Fruit fly (Drosophila melanogaster): Measurements from ENCODE around the gene CG42554.

CG42554 gene

dm6 chr3L:820332-820731, 15.2 kb upstream of the CG42554 start:
- TF ChIP-seq gl (tag; optimal IDR thresholded peaks at IDR 0.05) (peak; percentile 55), EcR (GFP tag; optimal IDR thresholded peaks at IDR 0.05) (peak; percentile 12), CG17806 (tag; optimal IDR thresholded peaks at IDR 0.05) (peak; percentile 87), fd96Ca (GFP tag; IDR thresholded peaks at IDR 0.05) (peak; percentile 89), CG15710 (tag; optimal IDR thresholded peaks at IDR 0.05) (peak; percentile 85), CG8301 (tag; optimal IDR thresholded peaks at IDR 0.05) (peak; percentile 78), CG32121 (GFP tag; IDR thresholded peaks at IDR 0.05) (peak; percentile 86), CG34367 (tag; optimal IDR thresholded peaks at IDR 0.05) (peak; percentile 74), CG10348 (GFP tag; IDR thresholded peaks at IDR 0.05) (peak; percentile 49; the same call in 1 of the 2 replicates), CG13204 (GFP tag; optimal IDR thresholded peaks at IDR 0.05) (peak; percentile 79), D1 (tag; optimal IDR thresholded peaks at IDR 0.05) (peak; percentile 12), Ets98B (GFP tag; IDR thresholded peaks at IDR 0.05) (peak; percentile 87), Snoo (tag; optimal IDR thresholded peaks at IDR 0.05) (peak; percentile 91), CG4496 (GFP tag; IDR thresholded peaks at IDR 0.05) (peak; percentile 95), CG14655 (GFP tag; optimal IDR thresholded peaks at IDR 0.05) (peak; percentile 87), CG9948 (tag; optimal IDR thresholded peaks at IDR 0.05) (peak; percentile 83), Pif1A (GFP tag; optimal IDR thresholded peaks at IDR 0.05) (peak; percentile 84), rn (GFP tag; IDR thresholded peaks at IDR 0.05) (peak; percentile 48; the same call in 1 of the 2 replicates), Pif1B (GFP tag; optimal IDR thresholded peaks at IDR 0.05) (peak; percentile 92), CG8159 (tag; optimal IDR thresholded peaks at IDR 0.05) (peak; percentile 84), CG12605 (GFP tag; IDR thresholded peaks at IDR 0.05) (peak; percentile 80)

dm6 chr3L:820975-821598, 14.4 kb upstream of the CG42554 start:
- TF ChIP-seq Snoo (tag; optimal IDR thresholded peaks at IDR 0.05) (no peak), rn (GFP tag; IDR thresholded peaks at IDR 0.05) (0 out of 2 replicates have a peak, but pooled peaks have one; percentile 18), Pif1B (GFP tag; optimal IDR thresholded peaks at IDR 0.05) (no peak), CG34367 (tag; optimal IDR thresholded peaks at IDR 0.05) (no peak), CG32121 (GFP tag; IDR thresholded peaks at IDR 0.05) (no peak), gl (tag; optimal IDR thresholded peaks at IDR 0.05) (no peak), CG8159 (tag; optimal IDR thresholded peaks at IDR 0.05) (no peak), CG14655 (GFP tag; optimal IDR thresholded peaks at IDR 0.05) (no peak), EcR (GFP tag; optimal IDR thresholded peaks at IDR 0.05) (no peak), CG15710 (tag; optimal IDR thresholded peaks at IDR 0.05) (no peak), CG9948 (tag; optimal IDR thresholded peaks at IDR 0.05) (peak; percentile 1), CG8301 (tag; optimal IDR thresholded peaks at IDR 0.05) (no peak), CG4496 (GFP tag; IDR thresholded peaks at IDR 0.05) (peak; percentile 19; the same call in 1 of the 3 replicates), fd96Ca (GFP tag; IDR thresholded peaks at IDR 0.05) (peak; percentile 37; the same call in 1 of the 3 replicates), CG12605 (GFP tag; IDR thresholded peaks at IDR 0.05) (no peak), CG10348 (GFP tag; IDR thresholded peaks at IDR 0.05) (no peak), D1 (tag; optimal IDR thresholded peaks at IDR 0.05) (no peak), Ets98B (GFP tag; IDR thresholded peaks at IDR 0.05) (peak; percentile 38), Pif1A (GFP tag; optimal IDR thresholded peaks at IDR 0.05) (no peak)

dm6 chr3L:821951-822350, 13.5 kb upstream of the CG42554 start:
- peak; percentile 78 for TF ChIP-seq Pif1A (GFP tag; optimal IDR thresholded peaks at IDR 0.05)
- TF ChIP-seq rn (GFP tag; IDR thresholded peaks at IDR 0.05), result peak; percentile 57
- peak; percentile 76 for TF ChIP-seq CG8301 (tag; optimal IDR thresholded peaks at IDR 0.05)
- peak; percentile 71 for TF ChIP-seq CG15710 (tag; optimal IDR thresholded peaks at IDR 0.05)
- TF ChIP-seq CG10348 (GFP tag; IDR thresholded peaks at IDR 0.05), result no peak
- TF ChIP-seq CG8159 (tag; optimal IDR thresholded peaks at IDR 0.05), result peak; percentile 89
- peak; percentile 75 for TF ChIP-seq EcR (GFP tag; optimal IDR thresholded peaks at IDR 0.05)
- peak; percentile 83 for TF ChIP-seq CG9948 (tag; optimal IDR thresholded peaks at IDR 0.05)
- TF ChIP-seq D1 (tag; optimal IDR thresholded peaks at IDR 0.05), result peak; percentile 66
- TF ChIP-seq Pif1B (GFP tag; optimal IDR thresholded peaks at IDR 0.05), result peak; percentile 82
- TF ChIP-seq Ets98B (GFP tag; IDR thresholded peaks at IDR 0.05), result peak; percentile 66
- TF ChIP-seq CG32121 (GFP tag; IDR thresholded peaks at IDR 0.05), result peak; percentile 46; the same call in 1 of the 2 replicates
- TF ChIP-seq CG34367 (tag; optimal IDR thresholded peaks at IDR 0.05), result peak; percentile 67
- peak; percentile 85 for TF ChIP-seq CG14655 (GFP tag; optimal IDR thresholded peaks at IDR 0.05)
- peak; percentile 69; the same call in 1 of the 2 replicates for TF ChIP-seq CG12605 (GFP tag; IDR thresholded peaks at IDR 0.05)
- TF ChIP-seq gl (tag; optimal IDR thresholded peaks at IDR 0.05), result peak; percentile 67
- peak; percentile 80 for TF ChIP-seq CG4496 (GFP tag; IDR thresholded peaks at IDR 0.05)
- peak; percentile 81; the same call in 2 of the 3 replicates for TF ChIP-seq fd96Ca (GFP tag; IDR thresholded peaks at IDR 0.05)
- TF ChIP-seq Snoo (tag; optimal IDR thresholded peaks at IDR 0.05), result peak; percentile 86
- TF ChIP-seq CG13204 (GFP tag; optimal IDR thresholded peaks at IDR 0.05), result peak; percentile 11
- peak; percentile 90 for TF ChIP-seq CG17806 (tag; optimal IDR thresholded peaks at IDR 0.05)

dm6 chr3L:822619-823018, 12.9 kb upstream of the CG42554 start:
- TF ChIP-seq CG34367 (tag; optimal IDR thresholded peaks at IDR 0.05), result peak; percentile 64
- TF ChIP-seq CG15710 (tag; optimal IDR thresholded peaks at IDR 0.05), result peak; percentile 77
- TF ChIP-seq CG8159 (tag; optimal IDR thresholded peaks at IDR 0.05), result peak; percentile 82
- peak; percentile 56 for TF ChIP-seq gl (tag; optimal IDR thresholded peaks at IDR 0.05)
- peak; percentile 70 for TF ChIP-seq CG4496 (GFP tag; IDR thresholded peaks at IDR 0.05)
- peak; percentile 70 for TF ChIP-seq Pif1B (GFP tag; optimal IDR thresholded peaks at IDR 0.05)
- no peak for TF ChIP-seq Ets98B (GFP tag; IDR thresholded peaks at IDR 0.05)
- TF ChIP-seq CG12605 (GFP tag; IDR thresholded peaks at IDR 0.05), result 0 out of 2 replicates have a peak, but pooled peaks have one; percentile 45
- TF ChIP-seq EcR (GFP tag; optimal IDR thresholded peaks at IDR 0.05), result no peak
- no peak for TF ChIP-seq CG13204 (GFP tag; optimal IDR thresholded peaks at IDR 0.05)
- peak; percentile 61 for TF ChIP-seq Pif1A (GFP tag; optimal IDR thresholded peaks at IDR 0.05)
- peak; percentile 61 for TF ChIP-seq fd96Ca (GFP tag; IDR thresholded peaks at IDR 0.05)
- peak; percentile 67 for TF ChIP-seq Snoo (tag; optimal IDR thresholded peaks at IDR 0.05)
- no peak for TF ChIP-seq CG32121 (GFP tag; IDR thresholded peaks at IDR 0.05)
- TF ChIP-seq CG10348 (GFP tag; IDR thresholded peaks at IDR 0.05), result no peak
- TF ChIP-seq CG14655 (GFP tag; optimal IDR thresholded peaks at IDR 0.05), result peak; percentile 70
- TF ChIP-seq CG9948 (tag; optimal IDR thresholded peaks at IDR 0.05), result peak; percentile 70
- peak; percentile 78 for TF ChIP-seq CG17806 (tag; optimal IDR thresholded peaks at IDR 0.05)
- no peak for TF ChIP-seq rn (GFP tag; IDR thresholded peaks at IDR 0.05)
- peak; percentile 53 for TF ChIP-seq D1 (tag; optimal IDR thresholded peaks at IDR 0.05)
- TF ChIP-seq CG8301 (tag; optimal IDR thresholded peaks at IDR 0.05), result peak; percentile 61

All from whole organism, pupa.